Fruit fly (Drosophila melanogaster): Measurements from ENCODE around the gene CG11262.

DNA sequence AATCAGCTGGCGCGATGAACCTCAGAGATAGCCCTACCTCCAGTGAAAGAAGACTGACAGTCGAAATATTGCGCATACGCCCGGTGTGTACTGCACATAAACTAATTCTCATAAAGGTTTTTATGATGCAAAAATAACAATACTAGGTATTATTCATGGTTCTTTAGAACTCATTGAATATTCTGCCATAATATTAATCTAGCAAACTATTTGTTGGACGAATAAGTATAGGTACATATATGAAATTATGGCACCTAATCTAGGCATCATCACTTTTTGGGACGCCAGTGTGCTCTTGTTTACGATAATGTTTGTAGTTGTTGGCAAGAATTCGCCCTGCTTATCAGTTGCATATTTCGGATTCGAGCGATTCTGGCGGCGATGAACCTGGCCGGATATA, 26.8 kb downstream of the CG11262 start:
- TF ChIP-seq CG1621 (tag; optimal IDR thresholded peaks at IDR 0.05) (no peak), CG9139 (GFP tag; optimal IDR thresholded peaks at IDR 0.05) (no peak), Eip78C (GFP tag) (peak; percentile 77), CG7368 (GFP tag; optimal IDR thresholded peaks at IDR 0.05) (peak; percentile 53), CG4318 (GFP tag; optimal IDR thresholded peaks at IDR 0.05) (no peak), Smox (GFP tag; optimal IDR thresholded peaks at IDR 0.05) (peak; percentile 75)
